Fruit fly (Drosophila melanogaster) whole organism, embryonic: ENCODE results near the gene CG11597.

ENCODE experiments used
- BEAF-32 ChIP-seq: fragments of 200-800 bp; sonication (Bioruptor generic); optimal IDR thresholded peaks from 3 replicates; lab custom pipeline; 2017; ENCODE audit warnings: missing biosample characterization, missing genetic modification characterization, mild to moderate bottlenecking, moderate library complexity, missing genetic modification reagents
- CG11093 ChIP-seq: fragments of 200-800 bp; sonication (Bioruptor generic); IDR thresholded peaks from 3 replicates; pipeline ENCODE4 v1.3.6; 2022; ENCODE audit warnings: missing biosample characterization, missing genetic modification characterization
- CG11504 ChIP-seq: fragments of 200-800 bp; sonication (Bioruptor generic); optimal IDR thresholded peaks from 3 replicates; lab custom pipeline; 2019; ENCODE audit warnings: missing biosample characterization, mild to moderate bottlenecking, missing genetic modification characterization, moderate library complexity
- CG11723 ChIP-seq: fragments of 200-800 bp; sonication (Bioruptor generic); optimal IDR thresholded peaks from 2 replicates; lab custom pipeline; 2017; ENCODE audit warnings: missing biosample characterization, mild to moderate bottlenecking, missing genetic modification characterization
- CG12236 ChIP-seq: fragments of 200-800 bp; sonication (Bioruptor generic); optimal IDR thresholded peaks from 2 replicates; lab custom pipeline; 2016; ENCODE audit warnings: missing biosample characterization, missing genetic modification characterization
- CG13287 ChIP-seq: fragments of 200-800 bp; sonication (Bioruptor generic); IDR thresholded peaks from 2 replicates; pipeline ENCODE4 v1.3.6; 2022; ENCODE audit warnings: missing biosample characterization, missing genetic modification characterization; ENCODE audit not compliant: partially characterized antibody
- CG15479 ChIP-seq: fragments of 200-800 bp; sonication (Bioruptor generic); optimal IDR thresholded peaks from 3 replicates; lab custom pipeline; 2019; ENCODE audit warnings: missing biosample characterization, mild to moderate bottlenecking, missing genetic modification characterization, moderate library complexity
- CG15514 ChIP-seq: fragments of 200-800 bp; sonication (Bioruptor generic); optimal IDR thresholded peaks from 3 replicates; lab custom pipeline; 2017; ENCODE audit warnings: missing biosample characterization, missing genetic modification characterization, mild to moderate bottlenecking, moderate library complexity, missing genetic modification reagents
- CG17186 ChIP-seq: fragments of 200-800 bp; sonication (Bioruptor generic); optimal IDR thresholded peaks from 3 replicates; lab custom pipeline; 2017; ENCODE audit warnings: missing biosample characterization, missing genetic modification reagents, missing genetic modification characterization
- CG17328 ChIP-seq: fragments of 200-800 bp; sonication (Bioruptor generic); IDR thresholded peaks from 2 replicates; pipeline ENCODE4 v1.3.6; 2022; ENCODE audit warnings: missing biosample characterization, missing genetic modification characterization
- CG18764 ChIP-seq: fragments of 200-800 bp; sonication (Bioruptor generic); optimal IDR thresholded peaks from 3 replicates; lab custom pipeline; 2016; ENCODE audit warnings: missing biosample characterization, missing genetic modification characterization
- CG2712 ChIP-seq: fragments of 200-800 bp; optimal IDR thresholded peaks from 3 replicates; lab custom pipeline; 2019; ENCODE audit warnings: missing biosample characterization, mild to moderate bottlenecking, missing genetic modification characterization, moderate library complexity
- CG2889 ChIP-seq: fragments of 200-800 bp; sonication (Bioruptor generic); IDR thresholded peaks from 3 replicates; pipeline ENCODE4 v1.3.6; 2022; ENCODE audit warnings: missing biosample characterization, missing genetic modification characterization
- CG32772 ChIP-seq: fragments of 200-800 bp; sonication (Bioruptor generic); IDR thresholded peaks from 2 replicates; pipeline ENCODE4 v1.3.6; 2022; ENCODE audit warnings: missing biosample characterization, missing genetic modification characterization
- CG34224 ChIP-seq: fragments of 200-800 bp; sonication (Bioruptor generic); IDR thresholded peaks from 3 replicates; pipeline ENCODE4 v1.3.6; 2022; ENCODE audit warnings: missing biosample characterization, missing genetic modification characterization; ENCODE audit not compliant: partially characterized antibody
- CG4617 ChIP-seq: fragments of 200-800 bp; sonication (Bioruptor generic); optimal IDR thresholded peaks from 3 replicates; lab custom pipeline; 2016; ENCODE audit warnings: missing biosample characterization, missing genetic modification characterization, borderline replicate concordance
- CG6791 ChIP-seq: fragments of 200-800 bp; sonication (Bioruptor generic); IDR thresholded peaks from 3 replicates; pipeline ENCODE4 v1.3.6; 2022; ENCODE audit warnings: missing biosample characterization, missing genetic modification characterization; ENCODE audit not compliant: partially characterized antibody
- Dll ChIP-seq: fragments of 200-800 bp; sonication (Bioruptor generic); IDR thresholded peaks from 4 replicates; pipeline ENCODE4 v1.3.6; 2022; ENCODE audit warnings: missing biosample characterization, missing genetic modification characterization; ENCODE audit not compliant: partially characterized antibody
- Dp ChIP-seq: fragments of 200-800 bp; sonication (Bioruptor generic); optimal IDR thresholded peaks from 2 replicates; lab custom pipeline; 2018; ENCODE audit warnings: missing biosample characterization, mild to moderate bottlenecking, missing genetic modification characterization, moderate library complexity
- Dref ChIP-seq: fragments of 200-800 bp; sonication (Bioruptor generic); IDR thresholded peaks from 2 replicates; pipeline ENCODE4 v1.3.6; 2022; ENCODE audit warnings: missing biosample characterization, missing genetic modification characterization
- E2f2 ChIP-seq: fragments of 200-800 bp; sonication (Bioruptor generic); IDR thresholded peaks from 2 replicates; pipeline ENCODE4 v1.3.6; 2022; ENCODE audit warnings: missing biosample characterization, missing genetic modification characterization
- Ets97D ChIP-seq: fragments of 200-800 bp; sonication (Bioruptor generic); optimal IDR thresholded peaks from 3 replicates; lab custom pipeline; 2016; ENCODE audit warnings: missing biosample characterization, missing genetic modification characterization
- MBD-R2 ChIP-seq: fragments of 200-800 bp; sonication (Bioruptor generic); IDR thresholded peaks from 2 replicates; pipeline ENCODE4 v1.3.6; 2022; ENCODE audit warnings: missing biosample characterization, missing genetic modification characterization
- MESR4 ChIP-seq: fragments of 200-800 bp; sonication (Bioruptor generic); optimal IDR thresholded peaks from 2 replicates; lab custom pipeline; 2018; ENCODE audit warnings: missing biosample characterization, mild to moderate bottlenecking, missing genetic modification characterization, moderate library complexity
- Mes4 ChIP-seq: fragments of 200-800 bp; sonication (Bioruptor generic); optimal IDR thresholded peaks from 2 replicates; lab custom pipeline; 2016; ENCODE audit warnings: missing biosample characterization, missing genetic modification characterization
- Myb ChIP-seq: fragments of 200-800 bp; sonication (Bioruptor generic); optimal IDR thresholded peaks from 2 replicates; lab custom pipeline; 2016; ENCODE audit warnings: missing biosample characterization, missing genetic modification characterization
- NFAT ChIP-seq: fragments of 200-800 bp; sonication (Bioruptor generic); IDR thresholded peaks from 2 replicates; pipeline ENCODE4 v1.3.6; 2022; ENCODE audit warnings: missing biosample characterization, missing genetic modification characterization
- Opbp ChIP-seq: fragments of 200-800 bp; sonication (Bioruptor generic); IDR thresholded peaks from 3 replicates; pipeline ENCODE4 v1.3.6; 2022; ENCODE audit warnings: missing biosample characterization, missing genetic modification characterization; ENCODE audit not compliant: partially characterized antibody
- Side ChIP-seq: fragments of 200-800 bp; sonication (Bioruptor generic); optimal IDR thresholded peaks from 2 replicates; lab custom pipeline; 2016; ENCODE audit warnings: missing biosample characterization, missing genetic modification characterization
- Sin3A ChIP-seq: fragments of >200 bp; optimal IDR thresholded peaks from 2 replicates; lab custom pipeline; 2018
- YL-1 ChIP-seq: fragments of 200-800 bp; sonication (Bioruptor generic); optimal IDR thresholded peaks from 3 replicates; lab custom pipeline; 2017; ENCODE audit warnings: missing biosample characterization, mild to moderate bottlenecking, missing genetic modification characterization
- amos ChIP-seq: fragments of 200-800 bp; sonication (Bioruptor generic); IDR thresholded peaks from 2 replicates; pipeline ENCODE4 v1.3.6; 2022; ENCODE audit warnings: missing biosample characterization, missing genetic modification characterization; ENCODE audit not compliant: partially characterized antibody
- bbx ChIP-seq: fragments of 200-800 bp; sonication (Bioruptor generic); IDR thresholded peaks from 2 replicates; pipeline ENCODE4 v1.3.6; 2022; ENCODE audit warnings: missing biosample characterization, missing genetic modification characterization; ENCODE audit not compliant: partially characterized antibody
- corto ChIP-seq: fragments of 200-800 bp; sonication (Bioruptor generic); optimal IDR thresholded peaks from 2 replicates; lab custom pipeline; 2016; ENCODE audit warnings: missing biosample characterization, mild to moderate bottlenecking, missing genetic modification characterization, moderate library complexity
- crp ChIP-seq, 2 experiments: fragments of 200-800 bp; sonication (Bioruptor generic); optimal IDR thresholded peaks; 2 replicates in 1 of 2; 3 replicates in 1 of 2; lab custom pipeline; 2017; ENCODE audit warnings: missing biosample characterization in 2 of 2, missing genetic modification characterization in 2 of 2, mild to moderate bottlenecking in 1 of 2, moderate library complexity in 1 of 2
- ftz-f1 ChIP-seq: fragments of 200-800 bp; sonication (Bioruptor generic); optimal IDR thresholded peaks from 2 replicates; lab custom pipeline; 2016; ENCODE audit warnings: missing biosample characterization, missing genetic modification characterization
- gfzf ChIP-seq: fragments of 200-800 bp; sonication (Bioruptor generic); optimal IDR thresholded peaks from 2 replicates; lab custom pipeline; 2016; ENCODE audit warnings: missing biosample characterization, mild to moderate bottlenecking, missing genetic modification characterization, moderate library complexity
- inv ChIP-seq: fragments of 200-800 bp; sonication (Bioruptor generic); IDR thresholded peaks from 2 replicates; pipeline ENCODE4 v1.3.6; 2022; ENCODE audit warnings: missing biosample characterization, missing genetic modification characterization; ENCODE audit not compliant: partially characterized antibody
- kay ChIP-seq: fragments of 200-800 bp; sonication (Bioruptor generic); optimal IDR thresholded peaks from 2 replicates; lab custom pipeline; 2016; ENCODE audit warnings: missing biosample characterization, missing genetic modification characterization
- mam ChIP-seq: fragments of 200-800 bp; sonication (Bioruptor generic); optimal IDR thresholded peaks from 3 replicates; lab custom pipeline; 2016; ENCODE audit warnings: missing biosample characterization, missing genetic modification characterization
- onecut ChIP-seq: fragments of 200-800 bp; sonication (Bioruptor generic); IDR thresholded peaks from 2 replicates; pipeline ENCODE4 v1.3.6; 2022; ENCODE audit warnings: missing biosample characterization, missing genetic modification characterization
- phol ChIP-seq: fragments of 200-800 bp; sonication (Bioruptor generic); optimal IDR thresholded peaks from 3 replicates; lab custom pipeline; 2018; ENCODE audit warnings: missing biosample characterization, mild to moderate bottlenecking, missing genetic modification characterization, moderate library complexity
- pzg ChIP-seq: fragments of 200-800 bp; sonication (Bioruptor generic); optimal IDR thresholded peaks from 3 replicates; lab custom pipeline; 2018; ENCODE audit warnings: missing biosample characterization, mild to moderate bottlenecking, missing genetic modification characterization, moderate library complexity
- salm ChIP-seq: fragments of 200-800 bp; sonication (Bioruptor generic); optimal IDR thresholded peaks from 2 replicates; lab custom pipeline; 2018; ENCODE audit warnings: missing biosample characterization, mild to moderate bottlenecking, missing genetic modification characterization
- seq ChIP-seq: fragments of 200-800 bp; sonication (Bioruptor generic); IDR thresholded peaks from 2 replicates; pipeline ENCODE4 v1.3.6; 2022; ENCODE audit warnings: missing biosample characterization, missing genetic modification characterization
- stwl ChIP-seq: fragments of 200-800 bp; sonication (Bioruptor generic); optimal IDR thresholded peaks from 3 replicates; lab custom pipeline; 2018; ENCODE audit warnings: missing biosample characterization, mild to moderate bottlenecking, missing genetic modification characterization, moderate library complexity

Gene CG11597

DNA sequence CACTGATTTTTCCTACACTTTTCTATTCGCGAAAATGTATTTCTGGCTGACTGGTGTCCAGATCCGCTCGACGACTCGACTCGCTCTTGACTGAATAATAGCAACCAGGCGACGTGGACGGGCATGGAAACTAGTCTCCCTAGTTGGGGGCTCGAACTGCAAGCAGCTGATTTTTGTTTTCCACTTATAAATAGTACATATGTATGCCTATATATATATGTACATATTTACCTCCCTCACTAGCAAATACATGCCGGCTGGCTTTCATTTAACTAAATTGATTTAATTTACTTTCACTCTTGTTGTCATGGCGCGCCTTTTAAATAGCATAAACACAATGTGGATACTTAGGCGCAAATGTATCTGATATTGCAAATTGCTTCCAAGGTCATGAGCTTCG, 21.3 kb downstream of the CG11597 start, which contains the start of gene Gcat:
Gene Gcat, minus strand, starts transcription at position 101 of the 400 bp plus-strand sequence.
- TF ChIP-seq crp (GFP tag; optimal IDR thresholded peaks at IDR 0.05; lab: Kevin White, UChicago) (peak in 1 of 2 experiments; percentile 14), E2f2 (peak; percentile 26; the same call in 1 of the 2 replicates), salm (tag; lab: Kevin White, UChicago) (no peak)

dm6 chr3L:11795440-11795983, 26.6 kb downstream of the CG11597 start, which contains the start of gene Klp68D:
TSS of gene Klp68D (plus strand) at chr3L:11795614.
- TF ChIP-seq CG12236 (GFP tag; lab: Kevin White, UChicago): no peak
- TF ChIP-seq CG4617 (GFP tag; lab: Kevin White, UChicago): peak; percentile 62
- no peak for TF ChIP-seq CG32772 (GFP tag; lab: Robert Waterston, UW)
- no peak for TF ChIP-seq CG11093 (GFP tag; lab: Robert Waterston, UW)
- 0 out of 3 replicates have a peak, but pooled peaks have one; percentile 23 for TF ChIP-seq CG34224 (GFP tag; lab: Robert Waterston, UW)
- TF ChIP-seq CG17186 (GFP tag; lab: Kevin White, UChicago): peak; percentile 6
- peak; percentile 37 for TF ChIP-seq kay (GFP tag; lab: Kevin White, UChicago)
- peak; percentile 31 for TF ChIP-seq Myb (GFP tag; lab: Kevin White, UChicago)
- TF ChIP-seq MESR4: peak; percentile 67
- peak; percentile 24 for TF ChIP-seq Sin3A (lab: Kevin White, UChicago)
- peak; percentile 72 for TF ChIP-seq ftz-f1 (GFP tag; lab: Kevin White, UChicago)
- TF ChIP-seq phol (tag; lab: Kevin White, UChicago): peak; percentile 24
- TF ChIP-seq Opbp: peak; percentile 23; the same call in 1 of the 3 replicates
- no peak for TF ChIP-seq seq (GFP tag; lab: Robert Waterston, UW)
- TF ChIP-seq CG15479 (GFP tag; lab: Kevin White, UChicago): no peak
- peak; percentile 83 for TF ChIP-seq gfzf (GFP tag; lab: Kevin White, UChicago)
- TF ChIP-seq Dll: 0 out of 4 replicates have a peak, but pooled peaks have one; percentile 23
- no peak for TF ChIP-seq CG18764 (GFP tag; lab: Kevin White, UChicago)
- peak; percentile 25 for TF ChIP-seq Ets97D (GFP tag; lab: Kevin White, UChicago)
- peak in 1 of 2 experiments; percentile 59 for TF ChIP-seq crp (GFP tag; optimal IDR thresholded peaks at IDR 0.05; lab: Kevin White, UChicago)
- no peak for TF ChIP-seq CG17328 (GFP tag; lab: Robert Waterston, UW)
- 0 out of 2 replicates have a peak, but pooled peaks have one; percentile 11 for TF ChIP-seq amos (GFP tag; lab: Robert Waterston, UW)
- TF ChIP-seq inv (GFP tag; lab: Robert Waterston, UW): 0 out of 2 replicates have a peak, but pooled peaks have one; percentile 16
- TF ChIP-seq MBD-R2 (GFP tag; lab: Robert Waterston, UW): peak; percentile 65
- peak; percentile 72 for TF ChIP-seq pzg
- TF ChIP-seq CG11504 (tag; lab: Kevin White, UChicago): peak; percentile 26
- TF ChIP-seq E2f2: peak; percentile 95
- TF ChIP-seq Side (GFP tag; lab: Kevin White, UChicago): no peak
- TF ChIP-seq BEAF-32: peak; percentile 31
- peak; percentile 53 for TF ChIP-seq CG13287 (GFP tag; lab: Robert Waterston, UW)
- no peak for TF ChIP-seq Mes4
- peak; percentile 38 for TF ChIP-seq CG15514
- TF ChIP-seq CG2712 (tag; lab: Kevin White, UChicago): no peak
- TF ChIP-seq mam (GFP tag; lab: Kevin White, UChicago): no peak
- TF ChIP-seq CG11723 (GFP tag; lab: Kevin White, UChicago): no peak
- peak; percentile 89 for TF ChIP-seq Dp (GFP tag; lab: Kevin White, UChicago)
- 0 out of 2 replicates have a peak, but pooled peaks have one; percentile 13 for TF ChIP-seq bbx (GFP tag; lab: Robert Waterston, UW)
- peak; percentile 78 for TF ChIP-seq stwl (tag; lab: Kevin White, UChicago)
- peak; percentile 92 for TF ChIP-seq onecut
- TF ChIP-seq CG2889 (GFP tag; lab: Robert Waterston, UW): no peak
- peak; percentile 57; the same call in 1 of the 3 replicates for TF ChIP-seq CG6791
- TF ChIP-seq YL-1: peak; percentile 45
- TF ChIP-seq Dref (GFP tag; lab: Robert Waterston, UW): peak; percentile 33; the same call in 1 of the 2 replicates
- no peak for TF ChIP-seq corto (GFP tag; lab: Kevin White, UChicago)
- TF ChIP-seq NFAT: no peak
